Worm (Caenorhabditis elegans) whole organism, mixed stage, embryonic: ENCODE results near the gene F46C5.9.

ENCODE experiments used
- M03D4.4 ChIP-seq: sonication (generic microtip); optimal IDR thresholded peaks from 2 replicates; lab custom pipeline; 2017; ENCODE audit warnings: mild to moderate bottlenecking, missing genetic modification characterization, missing compliant biosample characterization
- bed-3 ChIP-seq: fragments of 200-800 bp; sonication (Bioruptor generic); optimal IDR thresholded peaks from 3 replicates; lab custom pipeline; 2018; ENCODE audit warnings: mild to moderate bottlenecking, missing genetic modification characterization, moderate library complexity, missing compliant biosample characterization
- blmp-1 ChIP-seq: fragments of 150-350 bp; optimal IDR thresholded peaks from 2 replicates; lab custom pipeline; 2014; ENCODE audit warnings: missing biosample characterization, missing genetic modification characterization
- ceh-39 ChIP-seq: fragments of 150-350 bp; optimal IDR thresholded peaks from 2 replicates; lab custom pipeline; 2014; ENCODE audit warnings: missing biosample characterization, missing genetic modification characterization
- ceh-43 ChIP-seq: fragments of 200-800 bp; sonication (Bioruptor generic); optimal IDR thresholded peaks from 2 replicates; lab custom pipeline; 2018; ENCODE audit warnings: mild to moderate bottlenecking, missing genetic modification characterization, moderate library complexity, missing compliant biosample characterization
- ceh-83 ChIP-seq: fragments of 200-800 bp; sonication (Bioruptor generic); optimal IDR thresholded peaks from 2 replicates; lab custom pipeline; 2018; ENCODE audit warnings: mild to moderate bottlenecking, missing genetic modification characterization, missing compliant biosample characterization
- ces-1 ChIP-seq: fragments of 150-350 bp; optimal IDR thresholded peaks from 2 replicates; lab custom pipeline; 2014; ENCODE audit warnings: missing biosample characterization, missing genetic modification reagents, missing genetic modification characterization
- cnd-1 ChIP-seq: fragments of 200-800 bp; sonication (Bioruptor generic); optimal IDR thresholded peaks from 2 replicates; lab custom pipeline; 2018; ENCODE audit warnings: mild to moderate bottlenecking, missing genetic modification characterization, missing compliant biosample characterization
- drap-1 ChIP-seq: fragments of 200-800 bp; sonication (Bioruptor generic); optimal IDR thresholded peaks from 3 replicates; lab custom pipeline; 2018; ENCODE audit warnings: mild to moderate bottlenecking, missing genetic modification characterization, missing compliant biosample characterization
- elt-1 ChIP-seq: sonication (generic microtip); optimal IDR thresholded peaks from 2 replicates; lab custom pipeline; 2017; ENCODE audit warnings: missing genetic modification characterization, mild to moderate bottlenecking, missing compliant biosample characterization, antibody characterized with exemption, moderate library complexity, borderline replicate concordance; ENCODE audit not compliant: insufficient read depth
- elt-3 ChIP-seq: fragments of 150-350 bp; optimal IDR thresholded peaks from 2 replicates; lab custom pipeline; 2014; ENCODE audit warnings: missing biosample characterization, missing genetic modification characterization
- flh-1 ChIP-seq: fragments of 200-800 bp; sonication (Bioruptor generic); optimal IDR thresholded peaks from 2 replicates; lab custom pipeline; 2018; ENCODE audit warnings: mild to moderate bottlenecking, missing genetic modification characterization, moderate library complexity, missing compliant biosample characterization
- ham-2 ChIP-seq: fragments of 200-800 bp; sonication (Bioruptor generic); optimal IDR thresholded peaks from 2 replicates; lab custom pipeline; 2018; ENCODE audit warnings: mild to moderate bottlenecking, missing genetic modification characterization, missing compliant biosample characterization
- hlh-1 ChIP-seq: fragments of 150-350 bp; optimal IDR thresholded peaks from 2 replicates; lab custom pipeline; 2014; ENCODE audit warnings: missing biosample characterization, missing genetic modification reagents, missing genetic modification characterization
- lin-13 ChIP-seq: fragments of 150-350 bp; optimal IDR thresholded peaks from 2 replicates; lab custom pipeline; 2014; ENCODE audit warnings: missing biosample characterization, missing genetic modification characterization
- lsy-2 ChIP-seq: fragments of 150-350 bp; optimal IDR thresholded peaks from 2 replicates; lab custom pipeline; 2014; ENCODE audit warnings: missing biosample characterization, missing genetic modification characterization
- mab-5 ChIP-seq: fragments of 150-350 bp; optimal IDR thresholded peaks from 2 replicates; lab custom pipeline; 2014; ENCODE audit warnings: missing biosample characterization, missing genetic modification characterization
- mep-1 ChIP-seq: fragments of 150-350 bp; optimal IDR thresholded peaks from 2 replicates; lab custom pipeline; 2017; ENCODE audit warnings: missing biosample characterization, missing genetic modification reagents, missing genetic modification characterization, inconsistent platforms
- mls-2 ChIP-seq: sonication (generic microtip); optimal IDR thresholded peaks from 2 replicates; lab custom pipeline; 2016; ENCODE audit warnings: mild to moderate bottlenecking, missing genetic modification characterization, moderate library complexity, missing compliant biosample characterization
- nhr-12 ChIP-seq: fragments of 150-350 bp; optimal IDR thresholded peaks from 2 replicates; lab custom pipeline; 2014; ENCODE audit warnings: missing biosample characterization, missing genetic modification characterization
- nhr-2 ChIP-seq: fragments of 150-350 bp; optimal IDR thresholded peaks from 2 replicates; lab custom pipeline; 2014; ENCODE audit warnings: missing biosample characterization, missing genetic modification characterization
- nhr-237 ChIP-seq: fragments of 150-350 bp; optimal IDR thresholded peaks from 2 replicates; lab custom pipeline; 2014; ENCODE audit warnings: missing biosample characterization, missing genetic modification characterization
- nhr-28 ChIP-seq: fragments of 150-350 bp; optimal IDR thresholded peaks from 2 replicates; lab custom pipeline; 2014; ENCODE audit warnings: missing biosample characterization, missing genetic modification characterization
- nhr-76 ChIP-seq: sonication (generic microtip); optimal IDR thresholded peaks from 2 replicates; lab custom pipeline; 2017; ENCODE audit warnings: missing biosample characterization, missing genetic modification characterization
- pha-4 ChIP-seq: fragments of 150-350 bp; optimal IDR thresholded peaks from 2 replicates; lab custom pipeline; 2018; ENCODE audit warnings: missing biosample characterization, missing genetic modification reagents, missing genetic modification characterization
- snpc-4 ChIP-seq: fragments of 150-350 bp; optimal IDR thresholded peaks from 2 replicates; lab custom pipeline; 2014; ENCODE audit warnings: missing biosample characterization, missing genetic modification characterization
- tbx-8 ChIP-seq: fragments of 200-800 bp; sonication (Bioruptor generic); optimal IDR thresholded peaks from 2 replicates; lab custom pipeline; 2018; ENCODE audit warnings: mild to moderate bottlenecking, missing genetic modification characterization, moderate library complexity, missing compliant biosample characterization
- unc-120 ChIP-seq: sonication (generic microtip); optimal IDR thresholded peaks from 2 replicates; lab custom pipeline; 2017; ENCODE audit warnings: missing genetic modification characterization, missing compliant biosample characterization; ENCODE audit not compliant: poor library complexity, severe bottlenecking
- unc-39 ChIP-seq: fragments of 150-350 bp; optimal IDR thresholded peaks from 2 replicates; lab custom pipeline; 2014; ENCODE audit warnings: missing biosample characterization, missing genetic modification characterization
- unc-62 ChIP-seq: fragments of 150-350 bp; optimal IDR thresholded peaks from 2 replicates; lab custom pipeline; 2014; ENCODE audit warnings: missing biosample characterization, missing genetic modification reagents, missing genetic modification characterization
- zip-8 ChIP-seq: fragments of 150-350 bp; optimal IDR thresholded peaks from 2 replicates; lab custom pipeline; 2014; ENCODE audit warnings: missing biosample characterization, missing genetic modification characterization
- ztf-11 ChIP-seq: fragments of 150-350 bp; optimal IDR thresholded peaks from 2 replicates; lab custom pipeline; 2014; ENCODE audit warnings: missing biosample characterization, missing genetic modification characterization

Gene F46C5.9

DNA sequence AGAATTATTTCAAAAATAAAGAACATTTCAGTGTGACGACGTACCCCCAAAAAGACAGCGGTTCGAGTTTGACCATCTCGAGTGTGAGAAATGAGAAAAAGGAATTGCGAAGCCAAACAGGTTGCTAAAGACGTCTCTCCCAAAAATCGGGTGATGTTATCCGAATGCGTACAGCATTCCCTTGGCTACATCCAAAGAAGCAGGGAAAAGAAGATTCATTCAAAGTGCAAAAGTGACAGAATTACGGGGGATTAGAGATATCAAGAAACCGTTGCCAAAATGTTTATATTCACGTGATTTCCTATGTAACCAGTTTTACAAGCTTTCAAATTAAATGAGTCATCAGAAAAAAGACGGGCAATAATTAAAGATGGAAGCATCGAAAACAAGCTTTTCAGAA, 43.4 kb upstream of the F46C5.9 start:
- no peak for TF ChIP-seq mep-1 (tag; lab: Kevin White, UChicago)
- no peak for TF ChIP-seq unc-62 (GFP tag; lab: Kevin White, UChicago)
- TF ChIP-seq M03D4.4 (tag; lab: Kevin White, UChicago): no peak
- no peak for TF ChIP-seq elt-3 (tag; lab: Kevin White, UChicago)
- TF ChIP-seq, all 35 proteins: peak for 0

DNA sequence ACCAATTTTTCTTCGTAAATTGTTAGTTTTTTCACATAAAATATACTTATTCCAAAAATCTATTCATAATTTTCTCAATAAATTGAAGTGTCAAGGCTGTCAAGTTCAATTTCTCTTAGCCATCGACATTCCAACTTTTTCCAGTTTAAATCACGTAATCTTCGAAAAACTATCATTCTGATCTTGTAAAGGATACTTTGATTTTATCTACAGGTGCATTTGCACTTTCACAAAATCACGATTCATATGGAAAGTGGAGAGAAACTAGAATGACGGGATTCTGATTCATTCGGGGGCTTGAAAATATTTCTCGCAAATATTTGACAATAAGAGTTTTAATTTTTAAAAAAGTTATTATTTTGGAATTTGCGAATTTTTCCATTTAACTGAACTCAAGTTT, 42.7 kb upstream of the F46C5.9 start:
- no peak for TF ChIP-seq mab-5 (tag; lab: Kevin White, UChicago)
- no peak for TF ChIP-seq hlh-1 (tag; lab: Kevin White, UChicago)
- no peak for TF ChIP-seq ceh-83 (GFP tag; lab: Kevin White, UChicago)
- no peak for TF ChIP-seq nhr-12 (tag; lab: Kevin White, UChicago)
- TF ChIP-seq pha-4: no peak
- TF ChIP-seq unc-120 (tag; lab: Kevin White, UChicago): no peak
- no peak for TF ChIP-seq elt-3 (tag; lab: Kevin White, UChicago)
- no peak for TF ChIP-seq blmp-1
- TF ChIP-seq nhr-2 (tag; lab: Kevin White, UChicago): no peak
- no peak for TF ChIP-seq ceh-39
- no peak for TF ChIP-seq nhr-237
- no peak for TF ChIP-seq cnd-1 (tag; lab: Kevin White, UChicago)
- no peak for TF ChIP-seq ztf-11 (tag; lab: Kevin White, UChicago)
- TF ChIP-seq M03D4.4 (tag; lab: Kevin White, UChicago): no peak
- no peak for TF ChIP-seq ham-2
- TF ChIP-seq mls-2 (tag; lab: Kevin White, UChicago): no peak
- no peak for TF ChIP-seq unc-39
- TF ChIP-seq ceh-43: no peak
- no peak for TF ChIP-seq zip-8
- TF ChIP-seq, all 35 proteins: peak for 0

DNA sequence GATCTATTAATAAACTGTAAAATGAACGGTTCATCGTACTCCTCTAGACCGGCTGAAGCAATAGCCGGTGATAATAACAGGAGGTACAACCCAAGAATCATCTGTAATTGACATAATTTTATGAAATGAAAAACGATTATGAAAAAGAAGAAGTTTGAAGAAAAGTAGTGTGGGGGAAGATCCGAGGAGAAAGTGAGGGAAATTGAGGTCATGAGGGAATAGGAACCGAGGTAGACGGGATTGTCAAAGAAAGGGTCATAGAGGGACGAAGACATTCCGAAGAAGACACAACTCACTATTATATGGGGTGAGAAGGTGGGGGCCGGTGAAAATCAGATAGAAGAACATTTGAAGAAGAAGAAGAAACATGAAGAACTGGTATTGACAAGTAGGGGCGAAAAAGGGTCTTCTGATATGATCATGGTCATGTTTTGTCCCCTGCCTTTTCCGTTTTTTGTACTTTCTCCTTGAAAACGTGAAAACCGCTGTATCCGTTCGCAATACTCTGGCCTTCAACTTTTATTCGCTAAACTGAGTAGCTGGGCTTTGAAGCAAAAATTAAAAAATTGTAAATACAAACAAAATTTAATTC, 41.6 kb upstream of the F46C5.9 start, which contains the start of gene oac-46:
Gene oac-46, minus strand, starts transcription at position 101 of the 592 bp plus-strand sequence.
- TF ChIP-seq bed-3 (GFP tag; lab: Kevin White, UChicago): no peak
- peak; percentile 44 for TF ChIP-seq blmp-1
- TF ChIP-seq nhr-76 (tag; lab: Kevin White, UChicago): no peak

DNA sequence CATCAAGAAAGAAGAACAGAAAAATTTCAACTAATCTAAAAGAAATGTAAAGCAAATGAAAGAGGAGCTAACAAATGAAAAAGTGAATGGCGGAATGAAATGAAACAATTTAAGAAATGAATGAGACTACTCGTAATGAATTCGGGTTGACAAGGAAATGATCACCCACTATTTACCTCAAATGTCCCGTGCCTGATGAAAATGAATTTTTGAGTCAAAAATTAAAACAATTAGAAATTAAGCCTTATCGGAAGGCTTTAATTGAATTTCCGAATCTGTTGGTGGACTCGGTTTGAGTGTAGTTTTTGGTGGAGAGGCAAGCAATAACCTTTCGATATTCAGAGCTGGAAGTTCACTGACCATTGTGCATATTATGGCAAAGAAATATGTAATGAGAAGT, 38.5 kb upstream of the F46C5.9 start:
- TF ChIP-seq nhr-28: no peak
- no peak for TF ChIP-seq elt-3 (tag; lab: Kevin White, UChicago)
- no peak for TF ChIP-seq bed-3 (GFP tag; lab: Kevin White, UChicago)
- no peak for TF ChIP-seq M03D4.4 (tag; lab: Kevin White, UChicago)
- no peak for TF ChIP-seq ces-1 (GFP tag; lab: Kevin White, UChicago)

DNA sequence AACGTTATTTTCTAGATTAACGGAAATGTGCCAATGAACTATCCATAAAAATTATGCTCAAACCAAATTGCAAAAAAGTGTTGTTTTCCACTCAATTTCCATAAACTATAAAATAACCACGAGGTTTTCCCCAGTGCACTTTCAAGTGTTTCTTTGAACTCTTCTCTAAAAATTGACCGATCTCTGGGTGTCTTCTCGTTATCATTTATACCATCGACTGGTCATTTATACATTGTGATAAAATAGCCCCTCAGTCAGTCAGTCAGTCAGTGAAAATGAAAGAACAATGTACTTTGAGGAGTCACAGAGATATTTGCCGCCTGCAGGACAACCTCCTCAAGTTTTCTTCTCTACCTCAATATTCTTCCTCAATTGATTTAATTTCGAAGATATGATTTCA, 35.4 kb upstream of the F46C5.9 start:
- TF ChIP-seq drap-1 (GFP tag; lab: Kevin White, UChicago) (no peak), mep-1 (tag; lab: Kevin White, UChicago) (no peak), snpc-4 (no peak), ham-2 (no peak), nhr-237 (no peak), flh-1 (no peak), unc-120 (tag; lab: Kevin White, UChicago) (no peak), ces-1 (GFP tag; lab: Kevin White, UChicago) (no peak), ceh-83 (GFP tag; lab: Kevin White, UChicago) (no peak), unc-62 (GFP tag; lab: Kevin White, UChicago) (no peak), nhr-12 (tag; lab: Kevin White, UChicago) (no peak), M03D4.4 (tag; lab: Kevin White, UChicago) (no peak), mab-5 (tag; lab: Kevin White, UChicago) (no peak), bed-3 (GFP tag; lab: Kevin White, UChicago) (no peak), tbx-8 (GFP tag; lab: Kevin White, UChicago) (no peak)

DNA sequence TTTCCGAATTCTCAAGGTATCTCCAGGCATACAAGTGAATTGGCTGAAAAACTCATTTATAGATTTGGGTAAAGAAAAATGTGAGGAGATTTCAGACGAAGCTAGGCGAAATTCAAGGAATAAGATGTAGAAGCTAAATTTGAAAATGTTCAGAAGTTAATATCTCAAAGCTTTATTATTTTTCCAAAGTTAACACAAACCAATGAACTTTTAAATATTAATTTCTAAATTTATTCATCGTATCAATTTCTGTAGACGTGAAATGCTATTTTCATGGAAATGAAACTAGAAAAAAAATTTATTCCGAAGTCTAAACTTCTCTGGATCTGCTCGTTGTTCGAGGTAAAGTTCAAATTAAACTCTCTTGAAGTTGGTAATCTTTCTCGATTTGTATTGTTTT, 34.8 kb upstream of the F46C5.9 start, which contains the start of gene agxt-1:
Gene agxt-1, plus strand, starts transcription at position 301 of the 400 bp plus-strand sequence.
- TF ChIP-seq blmp-1 (no peak), unc-120 (tag; lab: Kevin White, UChicago) (no peak), drap-1 (GFP tag; lab: Kevin White, UChicago) (no peak), lin-13 (tag; lab: Kevin White, UChicago) (no peak), mep-1 (tag; lab: Kevin White, UChicago) (no peak), hlh-1 (tag; lab: Kevin White, UChicago) (no peak), elt-1 (no peak), ceh-39 (no peak), ceh-83 (GFP tag; lab: Kevin White, UChicago) (no peak), nhr-12 (tag; lab: Kevin White, UChicago) (no peak), zip-8 (no peak), nhr-2 (tag; lab: Kevin White, UChicago) (no peak), mls-2 (tag; lab: Kevin White, UChicago) (no peak), ham-2 (no peak), ztf-11 (tag; lab: Kevin White, UChicago) (no peak), flh-1 (no peak), lsy-2 (tag; lab: Kevin White, UChicago) (no peak), nhr-237 (no peak), snpc-4 (no peak), nhr-76 (tag; lab: Kevin White, UChicago) (no peak)
